Worm (Caenorhabditis elegans): Measurements from ENCODE around the gene ggtb-1.

DNA sequence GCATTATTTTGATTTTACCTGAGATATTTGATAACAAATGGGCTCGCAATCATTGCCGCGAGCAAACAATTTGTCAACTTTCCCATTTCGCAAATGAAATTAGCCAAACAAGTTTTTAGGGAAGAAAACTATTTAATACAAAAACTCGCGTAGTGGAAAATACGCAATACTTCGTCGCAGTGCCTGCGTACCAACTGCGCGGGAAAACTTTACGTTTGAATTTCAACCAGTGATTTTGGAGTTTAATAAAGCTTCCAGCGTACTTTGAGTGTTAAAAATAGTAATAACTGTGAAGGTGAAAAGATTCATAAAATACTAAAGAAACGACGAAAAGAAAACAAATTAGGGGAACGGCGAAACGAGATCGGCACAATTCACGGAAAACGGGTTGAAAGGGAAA lies 48.7 kb upstream of the ggtb-1 start, which contains the start of gene tofu-7:
- no peak for TF ChIP-seq ama-1 (optimal IDR thresholded peaks at IDR 0.05)
- TF ChIP-seq hmg-4 (GFP tag; optimal IDR thresholded peaks at IDR 0.05), result no peak
- TF ChIP-seq sea-1 (GFP tag; conservative IDR thresholded peaks at IDR 0.05), result no peak
- TF ChIP-seq B0310.2 (tag; optimal IDR thresholded peaks at IDR 0.05), result no peak
- no peak for TF ChIP-seq scrt-1 (GFP tag; IDR thresholded peaks at IDR 0.05)
- TF ChIP-seq tbx-37 (GFP tag; conservative IDR thresholded peaks at IDR 0.05), result no peak
- no peak for TF ChIP-seq ets-7 (tag; optimal IDR thresholded peaks at IDR 0.05)
- TF ChIP-seq tbx-11 (GFP tag; IDR thresholded peaks at IDR 0.05), result no peak
- no peak for TF ChIP-seq hmbx-1 (tag; optimal IDR thresholded peaks at IDR 0.05)

Data from whole organism, early embryonic.